Comparison of ENCODE assay signal across 1 fruit fly cellular context in the genomic region with DNA sequence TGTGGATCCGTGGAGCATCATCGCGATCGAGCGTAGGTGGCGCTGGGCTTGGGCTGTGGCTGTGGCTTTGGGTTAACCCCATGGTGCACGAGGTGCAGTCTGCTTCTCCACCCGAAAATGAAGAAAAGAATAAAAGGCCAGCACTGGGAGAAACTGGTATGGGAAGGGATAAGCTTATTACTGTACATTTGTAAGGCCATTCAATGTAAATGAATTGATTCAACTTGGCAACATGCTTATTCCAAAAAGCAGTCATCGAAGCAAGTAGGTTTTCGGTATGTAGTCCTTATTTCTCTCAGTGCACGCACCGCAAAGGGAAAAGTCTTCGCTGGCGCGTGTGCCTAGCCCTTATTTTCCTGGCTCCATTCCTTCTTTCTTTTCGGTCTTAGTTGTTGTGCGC.
TF ChIP-seq lines count a peak whose summit lies in the region.

No protein-coding gene starts in this region.

TF ChIP-seq in whole organism, embryonic, 481 proteins besides CTCF, POLR2A, EP300 and RAD21 (continued from another document):
- TF ChIP-seq CG7357 (GFP tag; IDR thresholded peaks at IDR 0.05; lab: Robert Waterston, UW): peak; percentile 45; the same call in 1 of the 3 replicates
- peak; percentile 65 for TF ChIP-seq CG18262 (tag; optimal IDR thresholded peaks at IDR 0.05; lab: Kevin White, UChicago)
- TF ChIP-seq pfk (GFP tag; optimal IDR thresholded peaks at IDR 0.05; lab: Kevin White, UChicago): no peak
- peak; percentile 26 for TF ChIP-seq ewg (GFP tag; optimal IDR thresholded peaks at IDR 0.05; lab: Kevin White, UChicago)
- peak; percentile 37 for TF ChIP-seq D19A (tag; optimal IDR thresholded peaks at IDR 0.05; lab: Kevin White, UChicago)
- no peak for TF ChIP-seq H2.0 (GFP tag; IDR thresholded peaks at IDR 0.05; lab: Robert Waterston, UW)
- TF ChIP-seq Oli (tag; optimal IDR thresholded peaks at IDR 0.05; lab: Kevin White, UChicago): peak; percentile 25
